Fruit fly (Drosophila melanogaster) whole organism, prepupa: Measurements from ENCODE around the gene HtrA2.

ENCODE experiments used
- Blimp-1 ChIP-seq: fragments of 200-800 bp; sonication (Bioruptor generic); optimal IDR thresholded peaks from 3 replicates; lab custom pipeline; 2017; ENCODE audit warnings: missing biosample characterization, missing genetic modification characterization, mild to moderate bottlenecking, moderate library complexity, missing genetic modification reagents
- CG10631 ChIP-seq: fragments of 200-800 bp; sonication (Bioruptor generic); optimal IDR thresholded peaks from 2 replicates; lab custom pipeline; 2016; ENCODE audit warnings: missing biosample characterization, missing genetic modification characterization
- CG10669 ChIP-seq: fragments of 200-800 bp; sonication (Bioruptor generic); optimal IDR thresholded peaks from 3 replicates; lab custom pipeline; 2018; ENCODE audit warnings: missing biosample characterization, mild to moderate bottlenecking, missing genetic modification characterization, moderate library complexity
- CG11294 ChIP-seq: fragments of 200-800 bp; sonication (Bioruptor generic); IDR thresholded peaks from 2 replicates; pipeline ENCODE4 v1.3.6; 2022; ENCODE audit warnings: missing biosample characterization, missing genetic modification characterization
- CG11762 ChIP-seq: fragments of 200-800 bp; sonication (Bioruptor generic); optimal IDR thresholded peaks from 3 replicates; lab custom pipeline; 2016; ENCODE audit warnings: missing biosample characterization, missing genetic modification characterization; ENCODE audit not compliant: insufficient read depth
- CG15336 ChIP-seq: fragments of 200-800 bp; sonication (Bioruptor generic); IDR thresholded peaks from 2 replicates; pipeline ENCODE4 v1.3.6; 2022; ENCODE audit warnings: missing biosample characterization, missing genetic modification characterization
- CG1621 ChIP-seq: fragments of 200-800 bp; sonication (Bioruptor generic); optimal IDR thresholded peaks from 3 replicates; lab custom pipeline; 2018; ENCODE audit warnings: missing biosample characterization, mild to moderate bottlenecking, missing genetic modification characterization
- CG16779 ChIP-seq: fragments of 200-800 bp; sonication (Bioruptor generic); optimal IDR thresholded peaks from 3 replicates; lab custom pipeline; 2017; ENCODE audit warnings: missing biosample characterization, mild to moderate bottlenecking, missing genetic modification characterization
- CG3032 ChIP-seq: fragments of 200-800 bp; optimal IDR thresholded peaks from 2 replicates; lab custom pipeline; 2019; ENCODE audit warnings: missing biosample characterization, mild to moderate bottlenecking, missing genetic modification characterization, moderate library complexity
- CG31627 ChIP-seq: fragments of 200-800 bp; sonication (Bioruptor generic); optimal IDR thresholded peaks from 3 replicates; lab custom pipeline; 2016; ENCODE audit warnings: missing biosample characterization, missing genetic modification characterization
- CG32006 ChIP-seq: fragments of 200-800 bp; sonication (Bioruptor generic); optimal IDR thresholded peaks from 3 replicates; lab custom pipeline; 2017; ENCODE audit warnings: missing biosample characterization, mild to moderate bottlenecking, missing genetic modification characterization
- CG4318 ChIP-seq: fragments of 200-800 bp; sonication (Bioruptor generic); optimal IDR thresholded peaks from 3 replicates; lab custom pipeline; 2017; ENCODE audit warnings: missing biosample characterization, mild to moderate bottlenecking, missing genetic modification characterization
- CG6276 ChIP-seq: fragments of 200-800 bp; sonication (Bioruptor generic); optimal IDR thresholded peaks from 2 replicates; lab custom pipeline; 2017; ENCODE audit warnings: missing biosample characterization, mild to moderate bottlenecking, missing genetic modification characterization
- CG6792 ChIP-seq: fragments of 200-800 bp; sonication (Bioruptor generic); optimal IDR thresholded peaks from 3 replicates; lab custom pipeline; 2016; ENCODE audit warnings: missing biosample characterization, missing genetic modification characterization
- CG7368 ChIP-seq: fragments of 200-800 bp; sonication (Bioruptor generic); optimal IDR thresholded peaks from 3 replicates; lab custom pipeline; 2016; ENCODE audit warnings: missing biosample characterization, missing genetic modification characterization
- CG8119 ChIP-seq: fragments of 200-800 bp; sonication (Bioruptor generic); IDR thresholded peaks from 3 replicates; pipeline ENCODE4 v1.3.6; 2022; ENCODE audit warnings: missing biosample characterization, missing genetic modification characterization
- CG8319 ChIP-seq: fragments of 200-800 bp; sonication (Bioruptor generic); optimal IDR thresholded peaks from 3 replicates; lab custom pipeline; 2016; ENCODE audit warnings: missing biosample characterization, missing genetic modification characterization
- CG8632 ChIP-seq: fragments of 200-800 bp; sonication (Bioruptor generic); optimal IDR thresholded peaks from 3 replicates; lab custom pipeline; 2016; ENCODE audit warnings: missing biosample characterization, missing genetic modification characterization
- Eip78C ChIP-seq: fragments of 200-800 bp; sonication (Bioruptor generic); peaks from one replicate; lab custom pipeline; 2016; ENCODE audit warnings: missing biosample characterization, missing genetic modification characterization
- Eip93F ChIP-seq: fragments of 200-800 bp; sonication (Bioruptor generic); optimal IDR thresholded peaks from 2 replicates; lab custom pipeline; 2016; ENCODE audit warnings: missing biosample characterization, mild to moderate bottlenecking, missing genetic modification characterization
- Gug ChIP-seq: fragments of 200-800 bp; sonication (Bioruptor generic); IDR thresholded peaks from 2 replicates; pipeline ENCODE4 v1.3.6; 2022; ENCODE audit warnings: missing biosample characterization, missing genetic modification characterization
- Hr38 ChIP-seq: sonication (Bioruptor generic); optimal IDR thresholded peaks from 2 replicates; lab custom pipeline; 2016; ENCODE audit warnings: missing biosample characterization, missing genetic modification characterization
- Hr4 ChIP-seq: fragments of 200-800 bp; sonication (Bioruptor generic); optimal IDR thresholded peaks from 3 replicates; lab custom pipeline; 2016; ENCODE audit warnings: missing biosample characterization, missing genetic modification characterization
- Met ChIP-seq: fragments of 200-800 bp; sonication (Bioruptor generic); optimal IDR thresholded peaks from 3 replicates; lab custom pipeline; 2016; ENCODE audit warnings: missing biosample characterization, missing genetic modification characterization
- Smox ChIP-seq: fragments of 200-800 bp; sonication (Bioruptor generic); optimal IDR thresholded peaks from 3 replicates; lab custom pipeline; 2016; ENCODE audit warnings: missing biosample characterization, missing genetic modification characterization
- Sox102F ChIP-seq: fragments of 200-800 bp; sonication (Bioruptor generic); optimal IDR thresholded peaks from 2 replicates; lab custom pipeline; 2016; ENCODE audit warnings: missing biosample characterization, mild to moderate bottlenecking, missing genetic modification characterization
- Sox14 ChIP-seq: fragments of 200-800 bp; sonication (Bioruptor generic); optimal IDR thresholded peaks from 3 replicates; lab custom pipeline; 2016; ENCODE audit warnings: missing biosample characterization, missing genetic modification characterization
- Sox15 ChIP-seq: fragments of 200-800 bp; sonication (Bioruptor generic); optimal IDR thresholded peaks from 3 replicates; lab custom pipeline; 2016; ENCODE audit warnings: missing biosample characterization, missing genetic modification characterization
- achi ChIP-seq: fragments of 200-800 bp; sonication (Bioruptor generic); optimal IDR thresholded peaks from 3 replicates; lab custom pipeline; 2016; ENCODE audit warnings: missing biosample characterization, missing genetic modification characterization
- cyc ChIP-seq: fragments of 200-800 bp; sonication (Bioruptor generic); optimal IDR thresholded peaks from 3 replicates; lab custom pipeline; 2016; ENCODE audit warnings: missing biosample characterization, missing genetic modification characterization
- dac ChIP-seq: fragments of 200-800 bp; sonication (Bioruptor generic); optimal IDR thresholded peaks from 2 replicates; lab custom pipeline; 2017; ENCODE audit warnings: missing biosample characterization, mild to moderate bottlenecking, missing genetic modification characterization
- eg ChIP-seq: fragments of 200-800 bp; sonication (Bioruptor generic); IDR thresholded peaks from 3 replicates; pipeline ENCODE4 v1.3.6; 2022; ENCODE audit warnings: missing biosample characterization, missing genetic modification characterization
- esn ChIP-seq: fragments of 200-800 bp; sonication (Bioruptor generic); optimal IDR thresholded peaks from 2 replicates; lab custom pipeline; 2016; ENCODE audit warnings: missing biosample characterization, mild to moderate bottlenecking, missing genetic modification characterization, moderate library complexity
- fd59A ChIP-seq: fragments of 200-800 bp; sonication (Bioruptor generic); optimal IDR thresholded peaks from 2 replicates; lab custom pipeline; 2017; ENCODE audit warnings: missing biosample characterization, mild to moderate bottlenecking, missing genetic modification characterization, missing genetic modification reagents
- fd85E ChIP-seq: fragments of 200-800 bp; sonication (Bioruptor generic); optimal IDR thresholded peaks from 3 replicates; lab custom pipeline; 2016; ENCODE audit warnings: missing biosample characterization, missing genetic modification characterization
- fkh ChIP-seq: fragments of 200-800 bp; sonication (Bioruptor generic); optimal IDR thresholded peaks from 3 replicates; lab custom pipeline; 2017; ENCODE audit warnings: missing biosample characterization, mild to moderate bottlenecking, missing genetic modification characterization, moderate library complexity
- lz ChIP-seq: fragments of 200-800 bp; sonication (Bioruptor generic); optimal IDR thresholded peaks from 3 replicates; lab custom pipeline; 2016; ENCODE audit warnings: missing biosample characterization, missing genetic modification characterization
- salr ChIP-seq, 2 experiments: fragments of 200-800 bp; sonication (Bioruptor generic); optimal IDR thresholded peaks; 3 replicates each; lab custom pipeline; 2016 to 2018; ENCODE audit warnings: missing biosample characterization in 2 of 2, missing genetic modification characterization in 2 of 2, mild to moderate bottlenecking in 1 of 2
- ss ChIP-seq, 2 experiments: fragments of 200-800 bp; sonication (Bioruptor generic); optimal IDR thresholded peaks; 2 replicates in 1 of 2; 3 replicates in 1 of 2; lab custom pipeline; 2017 to 2018; ENCODE audit warnings: mild to moderate bottlenecking in 2 of 2, missing biosample characterization in 2 of 2, missing genetic modification characterization in 2 of 2, moderate library complexity in 1 of 2
- svp ChIP-seq: fragments of 200-800 bp; sonication (Bioruptor generic); peaks from one replicate; lab custom pipeline; 2016; ENCODE audit warnings: missing biosample characterization, missing genetic modification characterization
- topi ChIP-seq: fragments of 200-800 bp; sonication (Bioruptor generic); optimal IDR thresholded peaks from 3 replicates; lab custom pipeline; 2016; ENCODE audit warnings: missing biosample characterization, missing genetic modification characterization

HtrA2 gene

DNA sequence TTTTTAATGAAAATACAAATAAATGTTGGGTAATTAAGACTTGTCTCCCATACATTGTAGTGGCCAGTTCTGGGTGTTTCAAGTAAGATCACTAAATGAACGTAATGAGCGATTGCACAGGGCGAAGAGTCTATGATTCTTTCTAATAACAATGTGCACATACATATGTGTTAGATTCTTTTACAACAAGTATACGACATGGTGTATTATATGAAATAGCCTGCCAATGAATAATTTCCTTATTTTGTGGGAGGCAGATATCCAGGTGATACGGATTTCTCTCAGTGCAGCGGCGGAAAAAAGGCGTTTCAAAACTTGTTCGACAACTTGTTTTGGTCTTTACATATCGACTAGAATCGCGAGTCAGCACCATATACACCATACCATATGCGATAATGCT lies 37.9 kb downstream of the HtrA2 start (continued):
- TF ChIP-seq CG11762 (GFP tag; lab: Kevin White, UChicago) (peak; percentile 62), CG10631 (GFP tag; lab: Kevin White, UChicago) (peak; percentile 74), CG6792 (peak; percentile 57), ss (GFP tag; optimal IDR thresholded peaks at IDR 0.05; lab: Kevin White, UChicago) (no peak), CG7368 (GFP tag; lab: Kevin White, UChicago) (peak; percentile 37), Sox102F (GFP tag; lab: Kevin White, UChicago) (peak; percentile 24), achi (GFP tag; lab: Kevin White, UChicago) (peak; percentile 76), fd59A (peak; percentile 49), lz (GFP tag; lab: Kevin White, UChicago) (peak; percentile 32), Gug (GFP tag; lab: Robert Waterston, UW) (peak; percentile 84), CG15336 (GFP tag; lab: Robert Waterston, UW) (peak; percentile 83), Met (GFP tag; lab: Kevin White, UChicago) (peak; percentile 43), CG4318 (peak; percentile 59), Sox15 (GFP tag; lab: Kevin White, UChicago) (peak; percentile 57), CG31627 (peak; percentile 59), esn (GFP tag; lab: Kevin White, UChicago) (peak; percentile 45), Smox (peak; percentile 41), Hr38 (no peak), CG10669 (GFP tag; lab: Kevin White, UChicago) (peak; percentile 66), CG32006 (GFP tag; lab: Kevin White, UChicago) (peak; percentile 81), Sox14 (peak; percentile 69), svp (peak; percentile 65), dac (peak; percentile 53), CG6276 (GFP tag; lab: Kevin White, UChicago) (peak; percentile 63), fkh (peak; percentile 25)

- TF ChIP-seq salr (GFP tag; optimal IDR thresholded peaks at IDR 0.05; lab: Kevin White, UChicago) (no peak), CG31627 (no peak), eg (no peak), fkh (peak; percentile 84), CG15336 (GFP tag; lab: Robert Waterston, UW) (no peak), CG6276 (GFP tag; lab: Kevin White, UChicago) (no peak)
Measured at dm6 chr3R:14472580-14473353, 38.7 kb downstream of the HtrA2 start.

DNA sequence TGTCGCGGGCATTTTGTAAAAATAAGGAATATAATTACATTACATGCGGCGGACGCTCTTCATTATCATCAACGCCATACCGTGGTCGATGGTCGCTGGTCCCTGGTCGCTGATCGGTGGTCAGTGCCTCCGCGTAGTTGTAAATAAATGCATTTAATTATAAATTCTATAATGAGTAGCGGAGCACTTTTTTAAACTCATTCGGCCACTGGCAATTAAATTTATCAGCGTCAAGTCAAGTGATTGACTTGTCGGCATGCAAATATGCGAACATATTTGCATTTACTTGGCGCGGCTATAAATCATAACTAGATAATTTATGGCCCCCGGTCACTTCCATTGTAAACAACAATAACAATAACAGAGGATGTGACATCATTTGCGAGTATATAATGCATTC lies 40.1 kb downstream of the HtrA2 start:
- no peak for TF ChIP-seq CG8119 (GFP tag; lab: Robert Waterston, UW)
- TF ChIP-seq esn (GFP tag; lab: Kevin White, UChicago): no peak
- peak; percentile 90 for TF ChIP-seq svp
- no peak for TF ChIP-seq CG15336 (GFP tag; lab: Robert Waterston, UW)
- TF ChIP-seq topi: no peak
- TF ChIP-seq CG16779 (tag; lab: Kevin White, UChicago): no peak
- TF ChIP-seq cyc (GFP tag; lab: Kevin White, UChicago): no peak
- TF ChIP-seq CG6792: no peak
- TF ChIP-seq Sox15 (GFP tag; lab: Kevin White, UChicago): no peak
- peak; percentile 4 to 6 for TF ChIP-seq ss (GFP tag; optimal IDR thresholded peaks at IDR 0.05; lab: Kevin White, UChicago)

- TF ChIP-seq CG6276 (GFP tag; lab: Kevin White, UChicago) (peak; percentile 66), Smox (peak; percentile 25), Met (GFP tag; lab: Kevin White, UChicago) (peak; percentile 41), CG10669 (GFP tag; lab: Kevin White, UChicago) (no peak), fkh (no peak), CG31627 (peak; percentile 27), CG8319 (GFP tag; lab: Kevin White, UChicago) (no peak), fd85E (no peak), esn (GFP tag; lab: Kevin White, UChicago) (peak; percentile 48), salr (GFP tag; optimal IDR thresholded peaks at IDR 0.05; lab: Kevin White, UChicago) (peak in 1 of 2 experiments; percentile 78), Gug (GFP tag; lab: Robert Waterston, UW) (peak; percentile 78), svp (peak; percentile 55), CG32006 (GFP tag; lab: Kevin White, UChicago) (peak; percentile 91), dac (peak; percentile 71), Sox15 (GFP tag; lab: Kevin White, UChicago) (peak; percentile 4), Eip93F (GFP tag; lab: Kevin White, UChicago) (no peak), Hr4 (peak; percentile 85), Eip78C (GFP tag; lab: Kevin White, UChicago) (peak; percentile 87), CG1621 (tag; lab: Kevin White, UChicago) (peak; percentile 6), CG8632 (GFP tag; lab: Kevin White, UChicago) (no peak), eg (peak; percentile 83), CG11294 (GFP tag; lab: Robert Waterston, UW) (peak; percentile 68), CG11762 (GFP tag; lab: Kevin White, UChicago) (peak; percentile 21), CG4318 (peak; percentile 83), fd59A (no peak), CG3032 (no peak), CG10631 (GFP tag; lab: Kevin White, UChicago) (peak; percentile 76), Blimp-1 (GFP tag; lab: Kevin White, UChicago) (no peak)
Measured at dm6 chr3R:14470630-14471029, 40.9 kb downstream of the HtrA2 start.
